Fruit fly (Drosophila melanogaster) whole organism, embryonic: ENCODE results near the gene Mccc1.

ENCODE experiments used
- Aef1 ChIP-seq: fragments of 200-800 bp; sonication (Bioruptor generic); IDR thresholded peaks from 3 replicates; pipeline ENCODE4 v1.3.6; 2022; ENCODE audit warnings: missing biosample characterization, missing genetic modification characterization
- CG10321 ChIP-seq: fragments of 200-800 bp; sonication (Bioruptor generic); IDR thresholded peaks from 2 replicates; pipeline ENCODE4 v1.3.6; 2022; ENCODE audit warnings: missing biosample characterization, missing genetic modification characterization
- CG10654 ChIP-seq: fragments of 200-800 bp; sonication (Bioruptor generic); optimal IDR thresholded peaks from 2 replicates; lab custom pipeline; 2016; ENCODE audit warnings: missing biosample characterization, missing genetic modification characterization
- CG11695 ChIP-seq: fragments of 200-800 bp; sonication (Bioruptor generic); IDR thresholded peaks from 3 replicates; pipeline ENCODE4 v1.3.6; 2022; ENCODE audit warnings: missing biosample characterization, missing genetic modification characterization
- CG1233 ChIP-seq: fragments of 200-800 bp; sonication (Bioruptor generic); optimal IDR thresholded peaks from 4 replicates; lab custom pipeline; 2018; ENCODE audit warnings: missing biosample characterization, mild to moderate bottlenecking, missing genetic modification characterization
- CG14441 ChIP-seq: fragments of 200-800 bp; sonication (Bioruptor generic); IDR thresholded peaks from 2 replicates; pipeline ENCODE4 v1.3.6; 2022; ENCODE audit warnings: missing biosample characterization, missing genetic modification characterization
- CG1602 ChIP-seq: fragments of 200-800 bp; sonication (Bioruptor generic); optimal IDR thresholded peaks from 3 replicates; lab custom pipeline; 2016; ENCODE audit warnings: missing biosample characterization, missing genetic modification characterization
- CG16863 ChIP-seq: fragments of 200-800 bp; sonication (Bioruptor generic); optimal IDR thresholded peaks from 3 replicates; lab custom pipeline; 2016; ENCODE audit warnings: missing biosample characterization, missing genetic modification characterization
- CG17359 ChIP-seq: fragments of 200-800 bp; sonication (Bioruptor generic); optimal IDR thresholded peaks from 3 replicates; lab custom pipeline; 2018; ENCODE audit warnings: missing biosample characterization, mild to moderate bottlenecking, missing genetic modification characterization, moderate library complexity
- CG18262 ChIP-seq: fragments of 200-800 bp; optimal IDR thresholded peaks from 3 replicates; lab custom pipeline; 2019; ENCODE audit warnings: missing biosample characterization, mild to moderate bottlenecking, missing genetic modification characterization, moderate library complexity
- CG33557 ChIP-seq: fragments of 200-800 bp; sonication (Bioruptor generic); optimal IDR thresholded peaks from 2 replicates; lab custom pipeline; 2019; ENCODE audit warnings: missing biosample characterization, mild to moderate bottlenecking, missing genetic modification characterization, moderate library complexity
- CG34224 ChIP-seq: fragments of 200-800 bp; sonication (Bioruptor generic); IDR thresholded peaks from 3 replicates; pipeline ENCODE4 v1.3.6; 2022; ENCODE audit warnings: missing biosample characterization, missing genetic modification characterization; ENCODE audit not compliant: partially characterized antibody
- CG34376 ChIP-seq: fragments of 200-800 bp; sonication (Bioruptor generic); optimal IDR thresholded peaks from 2 replicates; lab custom pipeline; 2018; ENCODE audit warnings: missing biosample characterization, mild to moderate bottlenecking, missing genetic modification characterization
- CG3847 ChIP-seq: fragments of 200-800 bp; sonication (Bioruptor generic); IDR thresholded peaks from 2 replicates; pipeline ENCODE4 v1.3.6; 2022; ENCODE audit warnings: missing biosample characterization, missing genetic modification characterization
- CG4360 ChIP-seq: fragments of 200-800 bp; sonication (Bioruptor generic); IDR thresholded peaks from 2 replicates; pipeline ENCODE4 v1.3.6; 2022; ENCODE audit warnings: missing biosample characterization, missing genetic modification characterization
- CG4820 ChIP-seq: fragments of 200-800 bp; sonication (Bioruptor generic); optimal IDR thresholded peaks from 3 replicates; lab custom pipeline; 2016; ENCODE audit warnings: missing biosample characterization, missing genetic modification characterization
- CG6254 ChIP-seq: fragments of 200-800 bp; sonication (Bioruptor generic); optimal IDR thresholded peaks from 3 replicates; lab custom pipeline; 2017; ENCODE audit warnings: mild to moderate bottlenecking, missing biosample characterization, missing genetic modification reagents, missing genetic modification characterization
- CG6791 ChIP-seq: fragments of 200-800 bp; sonication (Bioruptor generic); IDR thresholded peaks from 3 replicates; pipeline ENCODE4 v1.3.6; 2022; ENCODE audit warnings: missing biosample characterization, missing genetic modification characterization; ENCODE audit not compliant: partially characterized antibody
- CG7745 ChIP-seq: fragments of 200-800 bp; sonication (Bioruptor generic); optimal IDR thresholded peaks from 2 replicates; lab custom pipeline; 2018; ENCODE audit warnings: missing biosample characterization, mild to moderate bottlenecking, missing genetic modification characterization, moderate library complexity
- CG8089 ChIP-seq: fragments of 200-800 bp; sonication (Bioruptor generic); optimal IDR thresholded peaks from 3 replicates; lab custom pipeline; 2016; ENCODE audit warnings: missing biosample characterization, missing genetic modification characterization
- CG8944 ChIP-seq: fragments of 200-800 bp; sonication (Bioruptor generic); optimal IDR thresholded peaks from 3 replicates; lab custom pipeline; 2016; ENCODE audit warnings: missing biosample characterization, missing genetic modification characterization
- E2f1 ChIP-seq: fragments of 200-800 bp; sonication (Bioruptor generic); IDR thresholded peaks from 2 replicates; pipeline ENCODE4 v1.3.6; 2022; ENCODE audit warnings: missing biosample characterization, missing genetic modification characterization
- HmgZ ChIP-seq: fragments of 200-800 bp; sonication (Bioruptor generic); optimal IDR thresholded peaks from 2 replicates; lab custom pipeline; 2018; ENCODE audit warnings: missing biosample characterization, mild to moderate bottlenecking, missing genetic modification characterization
- Hsf ChIP-seq: fragments of 200-800 bp; sonication (Bioruptor generic); optimal IDR thresholded peaks from 3 replicates; lab custom pipeline; 2016; ENCODE audit warnings: missing biosample characterization, missing genetic modification characterization
- MBD-R2 ChIP-seq: fragments of 200-800 bp; sonication (Bioruptor generic); IDR thresholded peaks from 2 replicates; pipeline ENCODE4 v1.3.6; 2022; ENCODE audit warnings: missing biosample characterization, missing genetic modification characterization
- Mes4 ChIP-seq: fragments of 200-800 bp; sonication (Bioruptor generic); optimal IDR thresholded peaks from 2 replicates; lab custom pipeline; 2016; ENCODE audit warnings: missing biosample characterization, missing genetic modification characterization
- Ptx1 ChIP-seq: fragments of 200-800 bp; sonication (Bioruptor generic); IDR thresholded peaks from 2 replicates; pipeline ENCODE4 v1.3.6; 2022; ENCODE audit warnings: missing biosample characterization, missing genetic modification characterization
- Rfx ChIP-seq: fragments of 200-800 bp; sonication (Bioruptor generic); IDR thresholded peaks from 2 replicates; pipeline ENCODE4 v1.3.6; 2022; ENCODE audit warnings: missing biosample characterization, missing genetic modification characterization
- YL-1 ChIP-seq: fragments of 200-800 bp; sonication (Bioruptor generic); optimal IDR thresholded peaks from 3 replicates; lab custom pipeline; 2017; ENCODE audit warnings: missing biosample characterization, mild to moderate bottlenecking, missing genetic modification characterization
- ara ChIP-seq: fragments of 200-800 bp; sonication (Bioruptor generic); IDR thresholded peaks from 2 replicates; pipeline ENCODE4 v1.3.6; 2022; ENCODE audit warnings: missing biosample characterization, missing genetic modification characterization
- bbx ChIP-seq: fragments of 200-800 bp; sonication (Bioruptor generic); IDR thresholded peaks from 2 replicates; pipeline ENCODE4 v1.3.6; 2022; ENCODE audit warnings: missing biosample characterization, missing genetic modification characterization; ENCODE audit not compliant: partially characterized antibody
- cato ChIP-seq: fragments of 200-800 bp; sonication (Bioruptor generic); optimal IDR thresholded peaks from 2 replicates; lab custom pipeline; 2016; ENCODE audit warnings: missing biosample characterization, missing genetic modification characterization, borderline replicate concordance
- crc ChIP-seq: fragments of 200-800 bp; sonication (Bioruptor generic); optimal IDR thresholded peaks from 2 replicates; lab custom pipeline; 2016; ENCODE audit warnings: missing biosample characterization, missing genetic modification characterization
- croc ChIP-seq: fragments of 200-800 bp; sonication (Bioruptor generic); conservative IDR thresholded peaks from 3 replicates; pipeline ENCODE4 v1.3.6; 2022; ENCODE audit warnings: missing biosample characterization, missing genetic modification characterization
- en ChIP-seq: fragments of 200-800 bp; sonication (Bioruptor generic); optimal IDR thresholded peaks from 2 replicates; lab custom pipeline; 2016; ENCODE audit warnings: missing biosample characterization, missing genetic modification characterization
- ewg ChIP-seq: fragments of 200-800 bp; sonication (Bioruptor generic); optimal IDR thresholded peaks from 3 replicates; lab custom pipeline; 2017; ENCODE audit warnings: mild to moderate bottlenecking, missing biosample characterization, missing genetic modification reagents, missing genetic modification characterization
- exex ChIP-seq: fragments of 200-800 bp; sonication (Bioruptor generic); optimal IDR thresholded peaks from 4 replicates; lab custom pipeline; 2018; ENCODE audit warnings: missing biosample characterization, mild to moderate bottlenecking, missing genetic modification characterization, moderate library complexity
- gcm2 ChIP-seq: fragments of 200-800 bp; sonication (Bioruptor generic); optimal IDR thresholded peaks from 2 replicates; lab custom pipeline; 2016; ENCODE audit warnings: missing biosample characterization, missing genetic modification characterization
- grn ChIP-seq: fragments of 200-800 bp; sonication (Bioruptor generic); optimal IDR thresholded peaks from 3 replicates; lab custom pipeline; 2017; ENCODE audit warnings: missing biosample characterization, missing genetic modification characterization
- gsb-n ChIP-seq: fragments of 200-800 bp; sonication (Bioruptor generic); optimal IDR thresholded peaks from 3 replicates; lab custom pipeline; 2018; ENCODE audit warnings: missing biosample characterization, mild to moderate bottlenecking, missing genetic modification characterization
- knrl ChIP-seq: fragments of 200-800 bp; sonication (Bioruptor generic); IDR thresholded peaks from 3 replicates; pipeline ENCODE4 v1.3.6; 2022; ENCODE audit warnings: missing biosample characterization, missing genetic modification characterization; ENCODE audit not compliant: partially characterized antibody
- lmd ChIP-seq: fragments of 200-800 bp; sonication (Bioruptor generic); IDR thresholded peaks from 2 replicates; pipeline ENCODE4 v1.3.6; 2022; ENCODE audit warnings: missing biosample characterization, missing genetic modification characterization
- maf-S ChIP-seq: fragments of 200-800 bp; sonication (Bioruptor generic); optimal IDR thresholded peaks from 2 replicates; lab custom pipeline; 2016; ENCODE audit warnings: missing biosample characterization, missing genetic modification characterization
- pb ChIP-seq: fragments of 200-800 bp; sonication (Bioruptor generic); optimal IDR thresholded peaks from 3 replicates; lab custom pipeline; 2016; ENCODE audit warnings: missing biosample characterization, missing genetic modification characterization
- phol ChIP-seq: fragments of 200-800 bp; sonication (Bioruptor generic); optimal IDR thresholded peaks from 3 replicates; lab custom pipeline; 2018; ENCODE audit warnings: missing biosample characterization, mild to moderate bottlenecking, missing genetic modification characterization, moderate library complexity
- ro ChIP-seq: fragments of 200-800 bp; sonication (Bioruptor generic); IDR thresholded peaks from 2 replicates; pipeline ENCODE4 v1.3.6; 2022; ENCODE audit warnings: missing biosample characterization, missing genetic modification characterization
- scrt ChIP-seq: fragments of 200-800 bp; sonication (Bioruptor generic); optimal IDR thresholded peaks from 2 replicates; lab custom pipeline; 2018; ENCODE audit warnings: missing biosample characterization, mild to moderate bottlenecking, missing genetic modification characterization, moderate library complexity
- seq ChIP-seq: fragments of 200-800 bp; sonication (Bioruptor generic); IDR thresholded peaks from 2 replicates; pipeline ENCODE4 v1.3.6; 2022; ENCODE audit warnings: missing biosample characterization, missing genetic modification characterization
- sim ChIP-seq: fragments of 200-800 bp; sonication (Bioruptor generic); IDR thresholded peaks from 2 replicates; pipeline ENCODE4 v1.3.6; 2022; ENCODE audit warnings: missing biosample characterization, missing genetic modification characterization
- tin ChIP-seq: fragments of 200-800 bp; sonication (Bioruptor generic); optimal IDR thresholded peaks from 3 replicates; lab custom pipeline; 2016; ENCODE audit warnings: missing biosample characterization, missing genetic modification characterization
- ttk ChIP-seq: fragments of 200-800 bp; sonication (Bioruptor generic); IDR thresholded peaks from 2 replicates; pipeline ENCODE4 v2.1.2; 2022; ENCODE audit warnings: missing biosample characterization, missing genetic modification characterization

The Mccc1 gene

DNA sequence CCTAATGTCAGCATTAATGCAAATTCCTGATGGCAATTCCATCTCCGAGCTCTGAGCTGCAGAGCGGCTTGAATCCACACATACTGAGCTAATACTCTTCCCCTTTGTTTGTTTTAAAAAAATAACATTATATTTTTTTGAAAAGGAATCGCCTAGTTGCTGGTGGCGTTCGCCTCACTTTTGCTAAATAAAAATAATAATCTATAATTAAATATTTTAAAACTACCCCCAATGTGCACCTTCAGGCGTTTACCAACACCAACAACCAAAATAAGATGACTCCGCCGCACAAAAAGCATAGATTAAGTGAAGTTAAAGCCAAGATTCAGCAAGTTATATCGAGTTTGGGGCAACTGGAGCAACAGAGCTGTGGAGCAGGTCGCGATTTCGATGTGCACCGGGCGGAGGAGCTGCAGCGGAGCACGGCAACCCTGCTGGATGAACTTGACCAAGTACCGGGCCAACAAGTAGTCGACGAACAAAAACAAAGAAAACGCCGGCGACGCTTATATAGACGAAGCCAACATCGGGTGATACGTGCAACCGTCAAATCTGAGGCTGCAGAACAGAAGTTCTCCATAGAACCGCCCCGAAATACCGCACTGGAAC lies 49.6 kb downstream of the Mccc1 start, which contains the start of gene CG1896 (continued):
- peak; percentile 78; the same call in 1 of the 2 replicates for TF ChIP-seq ttk (GFP tag; lab: Robert Waterston, UW)
- peak; percentile 55 for TF ChIP-seq CG17359 (tag; lab: Kevin White, UChicago)
- peak; percentile 34 for TF ChIP-seq CG3847 (GFP tag; lab: Robert Waterston, UW)
- TF ChIP-seq CG8089 (GFP tag; lab: Kevin White, UChicago), result no peak
- peak; percentile 65; the same call in 1 of the 3 replicates for TF ChIP-seq CG11695 (GFP tag; lab: Robert Waterston, UW)
- TF ChIP-seq Hsf (GFP tag; lab: Kevin White, UChicago), result no peak
- TF ChIP-seq ro, result no peak
- TF ChIP-seq HmgZ (tag; lab: Kevin White, UChicago), result peak; percentile 15
- TF ChIP-seq CG34224, result peak; percentile 13; the same call in 1 of the 3 replicates
- TF ChIP-seq CG34376, result peak; percentile 31
- no peak for TF ChIP-seq gcm2 (GFP tag; lab: Kevin White, UChicago)
- no peak for TF ChIP-seq Mes4 (GFP tag; lab: Kevin White, UChicago)
- peak; percentile 56 for TF ChIP-seq Ptx1 (GFP tag; lab: Robert Waterston, UW)
- peak; percentile 10; the same call in 1 of the 3 replicates for TF ChIP-seq Aef1 (GFP tag; lab: Robert Waterston, UW)
- TF ChIP-seq scrt, result peak; percentile 59
- peak; percentile 28; the same call in 1 of the 3 replicates for TF ChIP-seq croc
- no peak for TF ChIP-seq exex (tag; lab: Kevin White, UChicago)
- peak; percentile 1 for TF ChIP-seq CG33557 (GFP tag; lab: Kevin White, UChicago)
- no peak for TF ChIP-seq CG10321
- TF ChIP-seq MBD-R2 (GFP tag; lab: Robert Waterston, UW), result peak; percentile 76
- TF ChIP-seq seq (GFP tag; lab: Robert Waterston, UW), result peak; percentile 71
- peak; percentile 30 for TF ChIP-seq CG6254 (GFP tag; lab: Kevin White, UChicago)
- TF ChIP-seq phol (tag; lab: Kevin White, UChicago), result peak; percentile 53
- TF ChIP-seq ara (GFP tag; lab: Robert Waterston, UW), result no peak
- TF ChIP-seq CG8944 (GFP tag; lab: Kevin White, UChicago), result no peak
- no peak for TF ChIP-seq crc (GFP tag; lab: Kevin White, UChicago)
- TF ChIP-seq CG18262 (tag; lab: Kevin White, UChicago), result peak; percentile 48
- peak; percentile 5 for TF ChIP-seq CG4820 (GFP tag; lab: Kevin White, UChicago)
- no peak for TF ChIP-seq YL-1 (GFP tag; lab: Kevin White, UChicago)
- TF ChIP-seq knrl (GFP tag; lab: Robert Waterston, UW), result no peak
- peak; percentile 50 for TF ChIP-seq Rfx
- no peak for TF ChIP-seq sim (GFP tag; lab: Robert Waterston, UW)
- TF ChIP-seq CG7745 (tag; lab: Kevin White, UChicago), result no peak
- TF ChIP-seq en (GFP tag; lab: Kevin White, UChicago), result no peak
- peak; percentile 41 for TF ChIP-seq CG1602 (GFP tag; lab: Kevin White, UChicago)
- peak; percentile 39 for TF ChIP-seq CG1233
- TF ChIP-seq bbx (GFP tag; lab: Robert Waterston, UW), result 0 out of 2 replicates have a peak, but pooled peaks have one; percentile 14
- peak; percentile 42; the same call in 1 of the 2 replicates for TF ChIP-seq E2f1 (GFP tag; lab: Robert Waterston, UW)
- TF ChIP-seq maf-S (GFP tag; lab: Kevin White, UChicago), result no peak
- no peak for TF ChIP-seq CG6791 (GFP tag; lab: Robert Waterston, UW)
- TF ChIP-seq CG4360, result no peak
- TF ChIP-seq ewg (GFP tag; lab: Kevin White, UChicago), result peak; percentile 26
- no peak for TF ChIP-seq lmd (GFP tag; lab: Robert Waterston, UW)
- TF ChIP-seq CG14441 (GFP tag; lab: Robert Waterston, UW), result peak; percentile 46; the same call in 1 of the 2 replicates
- no peak for TF ChIP-seq CG16863 (GFP tag; lab: Kevin White, UChicago)
- no peak for TF ChIP-seq cato (GFP tag; lab: Kevin White, UChicago)
- peak; percentile 45 for TF ChIP-seq CG10654
- TF ChIP-seq tin (GFP tag; lab: Kevin White, UChicago), result peak; percentile 48
- no peak for TF ChIP-seq pb (GFP tag; lab: Kevin White, UChicago)
- TF ChIP-seq gsb-n (tag; lab: Kevin White, UChicago), result no peak
- no peak for TF ChIP-seq grn (GFP tag; lab: Kevin White, UChicago)
